Fruit fly (Drosophila melanogaster) whole organism, adult: Measurements from ENCODE around the gene CG2519.

ENCODE experiments used
- CG5204 ChIP-seq: fragments of 200-800 bp; sonication (Bioruptor generic); optimal IDR thresholded peaks from 2 replicates; lab custom pipeline; 2016; ENCODE audit warnings: missing biosample characterization, missing genetic modification characterization
- Mnt ChIP-seq: fragments of 200-800 bp; sonication (Bioruptor generic); optimal IDR thresholded peaks from 2 replicates; lab custom pipeline; 2016; ENCODE audit warnings: missing biosample characterization, mild to moderate bottlenecking, missing genetic modification characterization
- cnc ChIP-seq, 2 experiments: fragments of >200 bp; optimal IDR thresholded peaks; 2 replicates each; lab custom pipeline; 2017
- tj ChIP-seq: fragments of 200-800 bp; sonication (Bioruptor generic); optimal IDR thresholded peaks from 3 replicates; lab custom pipeline; 2017; ENCODE audit warnings: missing biosample characterization, mild to moderate bottlenecking, missing genetic modification characterization, moderate library complexity

- TF ChIP-seq Mnt (GFP tag; lab: Kevin White, UChicago) (no peak), tj (no peak), cnc (optimal IDR thresholded peaks at IDR 0.05; lab: Kevin White, UChicago) (no peak), CG5204 (GFP tag; lab: Kevin White, UChicago) (no peak)
Observed at dm6 chr3R:5562956-5563355, 15.4 kb upstream of the CG2519 start.
